Worm (Caenorhabditis elegans): ENCODE results near the gene fis-1.

The fis-1 gene

ce11 chrII:6776418-6777034, 21.6 kb downstream of the fis-1 start, which contains the start of gene ssup-72 (continued):
- TF ChIP-seq nhr-67 (tag; optimal IDR thresholded peaks at IDR 0.05), result no peak
- no peak for TF ChIP-seq ztf-11 (tag; optimal IDR thresholded peaks at IDR 0.05)
- TF ChIP-seq skn-1 (tag; optimal IDR thresholded peaks at IDR 0.05), result no peak
- no peak for TF ChIP-seq nhr-12 (tag; optimal IDR thresholded peaks at IDR 0.05)
- no peak for TF ChIP-seq fos-1 (tag; optimal IDR thresholded peaks at IDR 0.05)

ce11 chrII:6779104-6779503, 24.1 kb downstream of the fis-1 start, which contains the start of gene T13C2.7:
Gene T13C2.7, plus strand, starts transcription at chrII:6779404.
- TF ChIP-seq ceh-82 (tag; optimal IDR thresholded peaks at IDR 0.05) (no peak), nhr-11 (tag; optimal IDR thresholded peaks at IDR 0.05) (no peak), elt-2 (tag; optimal IDR thresholded peaks at IDR 0.05) (no peak)

- peak; percentile 30 for TF ChIP-seq pqm-1 (tag; optimal IDR thresholded peaks at IDR 0.05)
- no peak for TF ChIP-seq ztf-11 (tag; optimal IDR thresholded peaks at IDR 0.05)
- no peak for TF ChIP-seq ztf-4 (tag; optimal IDR thresholded peaks at IDR 0.05)
- TF ChIP-seq ceh-82 (tag; optimal IDR thresholded peaks at IDR 0.05), result no peak
- TF ChIP-seq nhr-12 (tag; optimal IDR thresholded peaks at IDR 0.05), result no peak
- TF ChIP-seq nhr-28 (tag; optimal IDR thresholded peaks at IDR 0.05), result no peak
- no peak for TF ChIP-seq nhr-76 (tag; optimal IDR thresholded peaks at IDR 0.05)
- TF ChIP-seq sea-2 (GFP tag; optimal IDR thresholded peaks at IDR 0.05), result no peak
- no peak for TF ChIP-seq egl-27 (tag; optimal IDR thresholded peaks at IDR 0.05)
- TF ChIP-seq snpc-4 (tag; optimal IDR thresholded peaks at IDR 0.05), result no peak
- TF ChIP-seq zag-1 (tag; optimal IDR thresholded peaks at IDR 0.05), result no peak
- no peak for TF ChIP-seq aly-2 (tag; optimal IDR thresholded peaks at IDR 0.05)
- no peak for TF ChIP-seq unc-62 (GFP tag; optimal IDR thresholded peaks at IDR 0.05)
- TF ChIP-seq hmg-11 (tag; optimal IDR thresholded peaks at IDR 0.05), result no peak
- TF ChIP-seq tbx-2 (tag; optimal IDR thresholded peaks at IDR 0.05), result no peak
- peak; percentile 66 for TF ChIP-seq elt-2 (tag; optimal IDR thresholded peaks at IDR 0.05)
- no peak for TF ChIP-seq mml-1 (tag; optimal IDR thresholded peaks at IDR 0.05)
These were observed 26.3 kb downstream of the fis-1 start for ce11 chrII:6781231-6781630.

- TF ChIP-seq nfya-1 (tag; optimal IDR thresholded peaks at IDR 0.05; ENCODE audit: insufficient read depth) (no peak), daf-12 (tag; optimal IDR thresholded peaks at IDR 0.05) (no peak), pqm-1 (tag; optimal IDR thresholded peaks at IDR 0.05) (no peak), unc-39 (tag; optimal IDR thresholded peaks at IDR 0.05) (no peak), elt-3 (tag; optimal IDR thresholded peaks at IDR 0.05) (no peak), nhr-76 (tag; optimal IDR thresholded peaks at IDR 0.05) (no peak), pha-4 (tag; optimal IDR thresholded peaks at IDR 0.05) (no peak), nhr-12 (tag; optimal IDR thresholded peaks at IDR 0.05) (no peak), nhr-28 (tag; optimal IDR thresholded peaks at IDR 0.05) (no peak)
These were observed 27.0 kb downstream of the fis-1 start for ce11 chrII:6781983-6782382.

- TF ChIP-seq nhr-25 (tag; optimal IDR thresholded peaks at IDR 0.05) (peak; percentile 62), ama-1 (optimal IDR thresholded peaks at IDR 0.05) (no peak), zag-1 (tag; optimal IDR thresholded peaks at IDR 0.05) (no peak), mml-1 (tag; optimal IDR thresholded peaks at IDR 0.05) (no peak), ceh-9 (tag; optimal IDR thresholded peaks at IDR 0.05) (no peak), fos-1 (tag; optimal IDR thresholded peaks at IDR 0.05) (no peak), ZK546.5 (tag; optimal IDR thresholded peaks at IDR 0.05) (no peak), snpc-4 (tag; optimal IDR thresholded peaks at IDR 0.05) (peak; percentile 48), aly-2 (tag; optimal IDR thresholded peaks at IDR 0.05) (no peak), nhr-11 (tag; optimal IDR thresholded peaks at IDR 0.05) (peak; percentile 26), nhr-76 (tag; optimal IDR thresholded peaks at IDR 0.05) (no peak), R02D3.7 (tag; optimal IDR thresholded peaks at IDR 0.05) (no peak), jun-1 (tag; optimal IDR thresholded peaks at IDR 0.05) (peak; percentile 11), nfya-1 (tag; optimal IDR thresholded peaks at IDR 0.05; ENCODE audit: insufficient read depth) (peak; percentile 81), ceh-82 (tag; optimal IDR thresholded peaks at IDR 0.05) (no peak), pha-4 (tag; optimal IDR thresholded peaks at IDR 0.05) (peak; percentile 77), elt-3 (tag; optimal IDR thresholded peaks at IDR 0.05) (no peak), nhr-28 (tag; optimal IDR thresholded peaks at IDR 0.05) (no peak), nhr-77 (tag; optimal IDR thresholded peaks at IDR 0.05) (no peak), nhr-23 (tag; optimal IDR thresholded peaks at IDR 0.05) (peak; percentile 19), ceh-16 (tag; optimal IDR thresholded peaks at IDR 0.05) (no peak), sea-2 (GFP tag; optimal IDR thresholded peaks at IDR 0.05) (no peak), pqm-1 (tag; optimal IDR thresholded peaks at IDR 0.05) (no peak), ztf-11 (tag; optimal IDR thresholded peaks at IDR 0.05) (no peak), nhr-43 (tag; optimal IDR thresholded peaks at IDR 0.05; ENCODE audit: poor library complexity, severe bottlenecking) (no peak), hmg-11 (tag; optimal IDR thresholded peaks at IDR 0.05) (no peak), lin-15B (tag; optimal IDR thresholded peaks at IDR 0.05) (peak; percentile 77), elt-2 (tag; optimal IDR thresholded peaks at IDR 0.05) (peak; percentile 27), egl-5 (tag; optimal IDR thresholded peaks at IDR 0.05) (peak; percentile 26), elt-1 (tag; optimal IDR thresholded peaks at IDR 0.05) (no peak), lin-39 (tag; optimal IDR thresholded peaks at IDR 0.05) (peak; percentile 57), lsy-12 (tag; optimal IDR thresholded peaks at IDR 0.05) (no peak), nhr-237 (tag; optimal IDR thresholded peaks at IDR 0.05) (no peak), unc-62 (GFP tag; optimal IDR thresholded peaks at IDR 0.05) (no peak)
These were observed 27.8 kb downstream of the fis-1 start for ce11 chrII:6782738-6783163.
